Fruit fly (Drosophila melanogaster) whole organism, embryonic: ENCODE results near the gene CG7483.

Source experiments
- Adf1 ChIP-seq: fragments of 200-800 bp; sonication (Bioruptor generic); IDR thresholded peaks from 2 replicates; pipeline ENCODE4 v1.3.6; 2022; ENCODE audit warnings: missing biosample characterization, missing genetic modification characterization
- Atf-2 ChIP-seq: fragments of 200-800 bp; sonication (Bioruptor generic); optimal IDR thresholded peaks from 2 replicates; lab custom pipeline; 2016; ENCODE audit warnings: missing biosample characterization, missing genetic modification characterization
- C15 ChIP-seq: fragments of 200-800 bp; sonication (Bioruptor generic); IDR thresholded peaks from 3 replicates; pipeline ENCODE4 v1.3.6; 2022; ENCODE audit warnings: missing biosample characterization, missing genetic modification characterization
- CG10959 ChIP-seq: fragments of 200-800 bp; sonication (Bioruptor generic); IDR thresholded peaks from 2 replicates; pipeline ENCODE4 v1.3.6; 2022; ENCODE audit warnings: missing biosample characterization, missing genetic modification characterization
- CG11504 ChIP-seq: fragments of 200-800 bp; sonication (Bioruptor generic); optimal IDR thresholded peaks from 3 replicates; lab custom pipeline; 2019; ENCODE audit warnings: missing biosample characterization, mild to moderate bottlenecking, missing genetic modification characterization, moderate library complexity
- CG15514 ChIP-seq: fragments of 200-800 bp; sonication (Bioruptor generic); optimal IDR thresholded peaks from 3 replicates; lab custom pipeline; 2017; ENCODE audit warnings: missing biosample characterization, missing genetic modification characterization, mild to moderate bottlenecking, moderate library complexity, missing genetic modification reagents
- CG1603 ChIP-seq: fragments of 200-800 bp; sonication (Bioruptor generic); optimal IDR thresholded peaks from 2 replicates; lab custom pipeline; 2019; ENCODE audit warnings: missing biosample characterization, mild to moderate bottlenecking, missing genetic modification characterization, moderate library complexity
- CG17186 ChIP-seq: fragments of 200-800 bp; sonication (Bioruptor generic); optimal IDR thresholded peaks from 3 replicates; lab custom pipeline; 2017; ENCODE audit warnings: missing biosample characterization, missing genetic modification reagents, missing genetic modification characterization
- CG17385 ChIP-seq: fragments of 200-800 bp; sonication (Bioruptor generic); optimal IDR thresholded peaks from 3 replicates; lab custom pipeline; 2018; ENCODE audit warnings: missing biosample characterization, mild to moderate bottlenecking, missing genetic modification characterization
- CG2678 ChIP-seq: fragments of 200-800 bp; sonication (Bioruptor generic); optimal IDR thresholded peaks from 3 replicates; lab custom pipeline; 2019; ENCODE audit warnings: missing biosample characterization, mild to moderate bottlenecking, missing genetic modification characterization, moderate library complexity
- CG4820 ChIP-seq: fragments of 200-800 bp; sonication (Bioruptor generic); optimal IDR thresholded peaks from 3 replicates; lab custom pipeline; 2016; ENCODE audit warnings: missing biosample characterization, missing genetic modification characterization
- CG7556 ChIP-seq: fragments of 200-800 bp; sonication (Bioruptor generic); optimal IDR thresholded peaks from 2 replicates; lab custom pipeline; 2017; ENCODE audit warnings: missing biosample characterization, mild to moderate bottlenecking, missing genetic modification characterization
- CG8359 ChIP-seq: fragments of 200-800 bp; sonication (Bioruptor generic); optimal IDR thresholded peaks from 2 replicates; lab custom pipeline; 2017; ENCODE audit warnings: missing biosample characterization, mild to moderate bottlenecking, missing genetic modification characterization, borderline replicate concordance
- CG8388 ChIP-seq: fragments of 200-800 bp; sonication (Bioruptor generic); optimal IDR thresholded peaks from 2 replicates; lab custom pipeline; 2019; ENCODE audit warnings: missing biosample characterization, mild to moderate bottlenecking, missing genetic modification characterization, moderate library complexity
- CG8944 ChIP-seq: fragments of 200-800 bp; sonication (Bioruptor generic); optimal IDR thresholded peaks from 3 replicates; lab custom pipeline; 2016; ENCODE audit warnings: missing biosample characterization, missing genetic modification characterization
- Chrac-16 ChIP-seq: fragments of 200-800 bp; sonication (Bioruptor generic); optimal IDR thresholded peaks from 3 replicates; lab custom pipeline; 2016; ENCODE audit warnings: missing biosample characterization, missing genetic modification characterization
- Dad ChIP-seq: fragments of 200-800 bp; sonication (Bioruptor generic); optimal IDR thresholded peaks from 3 replicates; lab custom pipeline; 2016; ENCODE audit warnings: missing biosample characterization, missing genetic modification characterization
- Dip3 ChIP-seq: fragments of 200-800 bp; sonication (Bioruptor generic); optimal IDR thresholded peaks from 3 replicates; lab custom pipeline; 2016; ENCODE audit warnings: missing biosample characterization, missing genetic modification characterization
- Elba2 ChIP-seq: fragments of 200-800 bp; sonication (Bioruptor generic); optimal IDR thresholded peaks from 3 replicates; lab custom pipeline; 2016; ENCODE audit warnings: missing biosample characterization, missing genetic modification characterization
- H15 ChIP-seq: fragments of 200-800 bp; sonication (Bioruptor generic); IDR thresholded peaks from 3 replicates; pipeline ENCODE4 v1.3.6; 2022; ENCODE audit warnings: missing biosample characterization, missing genetic modification characterization
- HmgZ ChIP-seq: fragments of 200-800 bp; sonication (Bioruptor generic); optimal IDR thresholded peaks from 2 replicates; lab custom pipeline; 2018; ENCODE audit warnings: missing biosample characterization, mild to moderate bottlenecking, missing genetic modification characterization
- Hr78 ChIP-seq, 2 experiments: fragments of 200-800 bp in 1 of 2; fragments of >200 bp in 1 of 2; sonication (Bioruptor generic) in 1 of 2; optimal IDR thresholded peaks; 2 replicates each; lab custom pipeline; 2017 to 2019; ENCODE audit warnings: missing biosample characterization in 2 of 2, missing genetic modification characterization in 2 of 2, mild to moderate bottlenecking in 1 of 2, moderate library complexity in 1 of 2
- Hsf ChIP-seq: fragments of 200-800 bp; sonication (Bioruptor generic); optimal IDR thresholded peaks from 3 replicates; lab custom pipeline; 2016; ENCODE audit warnings: missing biosample characterization, missing genetic modification characterization
- Kr ChIP-seq: fragments of 200-800 bp; sonication (Bioruptor generic); optimal IDR thresholded peaks from 2 replicates; lab custom pipeline; 2017; ENCODE audit warnings: missing biosample characterization, mild to moderate bottlenecking, missing genetic modification characterization
- Mad ChIP-seq: fragments of 200-800 bp; sonication (Bioruptor generic); optimal IDR thresholded peaks from 2 replicates; lab custom pipeline; 2016; ENCODE audit warnings: missing biosample characterization, missing genetic modification characterization
- NfI ChIP-seq: fragments of 200-800 bp; sonication (Bioruptor generic); optimal IDR thresholded peaks from 3 replicates; lab custom pipeline; 2018; ENCODE audit warnings: missing biosample characterization, mild to moderate bottlenecking, missing genetic modification characterization, moderate library complexity
- Opbp ChIP-seq: fragments of 200-800 bp; sonication (Bioruptor generic); IDR thresholded peaks from 3 replicates; pipeline ENCODE4 v1.3.6; 2022; ENCODE audit warnings: missing biosample characterization, missing genetic modification characterization; ENCODE audit not compliant: partially characterized antibody
- Rfx ChIP-seq: fragments of 200-800 bp; sonication (Bioruptor generic); IDR thresholded peaks from 2 replicates; pipeline ENCODE4 v1.3.6; 2022; ENCODE audit warnings: missing biosample characterization, missing genetic modification characterization
- Spps ChIP-seq: fragments of 200-800 bp; sonication (Bioruptor generic); optimal IDR thresholded peaks from 2 replicates; lab custom pipeline; 2018; ENCODE audit warnings: missing biosample characterization, mild to moderate bottlenecking, missing genetic modification characterization
- Trl ChIP-seq, 3 experiments: fragments of >200 bp in 2 of 3; fragments of 200-800 bp in 1 of 3; sonication (Bioruptor generic) in 1 of 3; optimal IDR thresholded peaks; 2 replicates in 1 of 3; 3 replicates in 2 of 3; lab custom pipeline; 2016 to 2017; ENCODE audit warnings: missing biosample characterization in 1 of 3, missing genetic modification characterization in 1 of 3
- Vsx1 ChIP-seq: fragments of 200-800 bp; sonication (Bioruptor generic); optimal IDR thresholded peaks from 2 replicates; lab custom pipeline; 2017; ENCODE audit warnings: missing biosample characterization, mild to moderate bottlenecking, missing genetic modification characterization, missing genetic modification reagents
- aop ChIP-seq: fragments of 200-800 bp; sonication (Bioruptor generic); IDR thresholded peaks from 2 replicates; pipeline ENCODE4 v1.3.6; 2022; ENCODE audit warnings: missing biosample characterization, missing genetic modification characterization
- az2 ChIP-seq: fragments of 200-800 bp; sonication (Bioruptor generic); optimal IDR thresholded peaks from 3 replicates; lab custom pipeline; 2016; ENCODE audit warnings: missing biosample characterization, missing genetic modification characterization
- bbx ChIP-seq: fragments of 200-800 bp; sonication (Bioruptor generic); IDR thresholded peaks from 2 replicates; pipeline ENCODE4 v1.3.6; 2022; ENCODE audit warnings: missing biosample characterization, missing genetic modification characterization; ENCODE audit not compliant: partially characterized antibody
- bcd ChIP-seq: fragments of 200-800 bp; sonication (Bioruptor generic); optimal IDR thresholded peaks from 2 replicates; lab custom pipeline; 2017; ENCODE audit warnings: missing biosample characterization, mild to moderate bottlenecking, missing genetic modification characterization
- bigmax ChIP-seq: fragments of 200-800 bp; sonication (Bioruptor generic); optimal IDR thresholded peaks from 2 replicates; lab custom pipeline; 2018; ENCODE audit warnings: missing biosample characterization, mild to moderate bottlenecking, missing genetic modification characterization
- cato ChIP-seq: fragments of 200-800 bp; sonication (Bioruptor generic); optimal IDR thresholded peaks from 2 replicates; lab custom pipeline; 2016; ENCODE audit warnings: missing biosample characterization, missing genetic modification characterization, borderline replicate concordance
- chn ChIP-seq: fragments of 200-800 bp; sonication (Bioruptor generic); optimal IDR thresholded peaks from 2 replicates; lab custom pipeline; 2016; ENCODE audit warnings: missing biosample characterization, missing genetic modification characterization
- ci ChIP-seq: fragments of 200-800 bp; sonication (Bioruptor generic); IDR thresholded peaks from 3 replicates; pipeline ENCODE4 v1.3.6; 2022; ENCODE audit warnings: missing biosample characterization, missing genetic modification characterization
- dan ChIP-seq: fragments of 200-800 bp; sonication (Bioruptor generic); IDR thresholded peaks from 2 replicates; pipeline ENCODE4 v1.3.6; 2022; ENCODE audit warnings: missing biosample characterization, missing genetic modification characterization
- dmrt11E ChIP-seq: fragments of 200-800 bp; sonication (Bioruptor generic); optimal IDR thresholded peaks from 3 replicates; lab custom pipeline; 2018; ENCODE audit warnings: missing biosample characterization, mild to moderate bottlenecking, missing genetic modification characterization, moderate library complexity
- gcm2 ChIP-seq: fragments of 200-800 bp; sonication (Bioruptor generic); optimal IDR thresholded peaks from 2 replicates; lab custom pipeline; 2016; ENCODE audit warnings: missing biosample characterization, missing genetic modification characterization
- hbn ChIP-seq: fragments of 200-800 bp; sonication (Bioruptor generic); IDR thresholded peaks from 2 replicates; pipeline ENCODE4 v1.3.6; 2022; ENCODE audit warnings: missing biosample characterization, missing genetic modification characterization; ENCODE audit not compliant: partially characterized antibody
- klu ChIP-seq: fragments of 200-800 bp; sonication (Bioruptor generic); IDR thresholded peaks from 2 replicates; pipeline ENCODE4 v1.3.6; 2022; ENCODE audit warnings: missing biosample characterization, missing genetic modification characterization
- lab ChIP-seq: fragments of 200-800 bp; sonication (Bioruptor generic); optimal IDR thresholded peaks from 3 replicates; lab custom pipeline; 2017; ENCODE audit warnings: missing biosample characterization, missing genetic modification characterization, mild to moderate bottlenecking, moderate library complexity, missing genetic modification reagents
- repo ChIP-seq: fragments of 200-800 bp; sonication (Bioruptor generic); optimal IDR thresholded peaks from 2 replicates; lab custom pipeline; 2016; ENCODE audit warnings: missing biosample characterization, missing genetic modification characterization
- rib ChIP-seq: fragments of 200-800 bp; sonication (Bioruptor generic); IDR thresholded peaks from 2 replicates; pipeline ENCODE4 v1.3.6; 2022; ENCODE audit warnings: missing biosample characterization, missing genetic modification characterization
- sd ChIP-seq: fragments of 200-800 bp; sonication (Bioruptor generic); optimal IDR thresholded peaks from 3 replicates; lab custom pipeline; 2018; ENCODE audit warnings: missing biosample characterization, mild to moderate bottlenecking, missing genetic modification characterization, moderate library complexity
- shn ChIP-seq: fragments of 200-800 bp; sonication (Bioruptor generic); optimal IDR thresholded peaks from 3 replicates; lab custom pipeline; 2016; ENCODE audit warnings: missing biosample characterization, missing genetic modification characterization
- sug ChIP-seq: fragments of 200-800 bp; optimal IDR thresholded peaks from 2 replicates; lab custom pipeline; 2019; ENCODE audit warnings: missing biosample characterization, mild to moderate bottlenecking, missing genetic modification characterization, moderate library complexity
- zfh2 ChIP-seq: fragments of 200-800 bp; sonication (Bioruptor generic); optimal IDR thresholded peaks from 2 replicates; lab custom pipeline; 2016; ENCODE audit warnings: missing biosample characterization, missing genetic modification characterization

Gene CG7483

dm6 chr3R:8305110-8305509, 7.9 kb upstream of the CG7483 start, which contains the start of gene Sgt1 (continued):
- TF ChIP-seq C15 (GFP tag; lab: Robert Waterston, UW) (no peak), Rfx (peak; percentile 74), Dip3 (GFP tag; lab: Kevin White, UChicago) (peak; percentile 23), CG11504 (tag; lab: Kevin White, UChicago) (no peak), CG7556 (GFP tag; lab: Kevin White, UChicago) (no peak), H15 (GFP tag; lab: Robert Waterston, UW) (no peak), zfh2 (peak; percentile 79), CG8944 (GFP tag; lab: Kevin White, UChicago) (peak; percentile 33), dmrt11E (tag; lab: Kevin White, UChicago) (no peak), CG4820 (GFP tag; lab: Kevin White, UChicago) (no peak), CG8359 (no peak), CG17385 (GFP tag; lab: Kevin White, UChicago) (no peak), repo (GFP tag; lab: Kevin White, UChicago) (peak; percentile 40), Hr78 (GFP tag; optimal IDR thresholded peaks at IDR 0.05; lab: Kevin White, UChicago) (no peak), sug (peak; percentile 75), CG8388 (GFP tag; lab: Kevin White, UChicago) (no peak), CG2678 (tag; lab: Kevin White, UChicago) (no peak), CG17186 (GFP tag; lab: Kevin White, UChicago) (peak; percentile 16), lab (GFP tag; lab: Kevin White, UChicago) (no peak), HmgZ (tag; lab: Kevin White, UChicago) (peak; percentile 82), Spps (tag; lab: Kevin White, UChicago) (no peak), cato (GFP tag; lab: Kevin White, UChicago) (no peak), rib (no peak), aop (no peak), Dad (GFP tag; lab: Kevin White, UChicago) (peak; percentile 45), Adf1 (GFP tag; lab: Robert Waterston, UW) (no peak), ci (GFP tag; lab: Robert Waterston, UW) (no peak), dan (GFP tag; lab: Robert Waterston, UW) (no peak), az2 (GFP tag; lab: Kevin White, UChicago) (no peak), Elba2 (GFP tag; lab: Kevin White, UChicago) (no peak), bigmax (GFP tag; lab: Kevin White, UChicago) (peak; percentile 50), Kr (GFP tag; lab: Kevin White, UChicago) (no peak), Atf-2 (GFP tag; lab: Kevin White, UChicago) (no peak), chn (GFP tag; lab: Kevin White, UChicago) (peak; percentile 43), Opbp (GFP tag; lab: Robert Waterston, UW) (peak; percentile 82; the same call in 2 of the 3 replicates), CG15514 (GFP tag; lab: Kevin White, UChicago) (peak; percentile 99), bcd (GFP tag; lab: Kevin White, UChicago) (peak; percentile 23), hbn (GFP tag; lab: Robert Waterston, UW) (peak; percentile 70), CG1603 (tag; lab: Kevin White, UChicago) (peak; percentile 84), CG10959 (GFP tag; lab: Robert Waterston, UW) (no peak), bbx (GFP tag; lab: Robert Waterston, UW) (peak; percentile 92), shn (peak; percentile 50), klu (GFP tag; lab: Robert Waterston, UW) (no peak), NfI (peak; percentile 61), Chrac-16 (GFP tag; lab: Kevin White, UChicago) (peak; percentile 8), Trl (optimal IDR thresholded peaks at IDR 0.05; lab: Kevin White, UChicago) (no peak), Trl (GFP tag; optimal IDR thresholded peaks at IDR 0.05; lab: Kevin White, UChicago) (peak; percentile 63), sd (tag; lab: Kevin White, UChicago) (peak; percentile 47), gcm2 (GFP tag; lab: Kevin White, UChicago) (no peak), Hsf (GFP tag; lab: Kevin White, UChicago) (peak; percentile 60), Mad (GFP tag; lab: Kevin White, UChicago) (peak; percentile 34), Vsx1 (GFP tag; lab: Kevin White, UChicago) (no peak)
